Worm (Caenorhabditis elegans) whole organism, L4 larva: ENCODE results near the gene sma-2.

ENCODE experiments used
- T20F7.1 ChIP-seq: fragments of 200-800 bp; sonication (Bioruptor generic); optimal IDR thresholded peaks from 2 replicates; lab custom pipeline; 2018; ENCODE audit warnings: mild to moderate bottlenecking, missing genetic modification characterization, missing compliant biosample characterization
- Y105C5A.15 ChIP-seq: fragments of 200-800 bp; sonication (Bioruptor generic); IDR thresholded peaks from 2 replicates; pipeline ENCODE4 v1.3.6; 2022; ENCODE audit warnings: missing genetic modification characterization, missing compliant biosample characterization
- Y5F2A.4 ChIP-seq: fragments of 200-800 bp; sonication (Bioruptor generic); optimal IDR thresholded peaks from 2 replicates; lab custom pipeline; 2018; ENCODE audit warnings: mild to moderate bottlenecking, missing genetic modification characterization, missing compliant biosample characterization
- Y75B8A.6 ChIP-seq: fragments of 200-800 bp; sonication (Bioruptor generic); IDR thresholded peaks from 2 replicates; pipeline ENCODE4 v1.3.6; 2022; ENCODE audit warnings: missing genetic modification reagents, missing genetic modification characterization, missing compliant biosample characterization
- ZK337.2 ChIP-seq: fragments of 200-800 bp; sonication (Bioruptor generic); IDR thresholded peaks from 2 replicates; pipeline ENCODE4 v1.3.6; 2022; ENCODE audit warnings: missing genetic modification reagents, missing genetic modification characterization, missing compliant biosample characterization
- aha-1 ChIP-seq: fragments of 150-350 bp; peaks from one replicate; lab custom pipeline; 2014; ENCODE audit warnings: missing biosample characterization, missing genetic modification characterization
- arid-1 ChIP-seq: fragments of 200-800 bp; sonication (Bioruptor generic); conservative IDR thresholded peaks from 2 replicates; pipeline ENCODE4 v1.3.6; 2022; ENCODE audit warnings: missing genetic modification reagents, missing genetic modification characterization, missing compliant biosample characterization
- ceh-44 ChIP-seq: fragments of 200-800 bp; sonication (Bioruptor generic); IDR thresholded peaks from 2 replicates; pipeline ENCODE4 v1.3.6; 2022; ENCODE audit warnings: missing genetic modification reagents, missing genetic modification characterization, missing compliant biosample characterization
- ceh-62 ChIP-seq: sonication (generic microtip); optimal IDR thresholded peaks from 2 replicates; lab custom pipeline; 2017; ENCODE audit warnings: missing biosample characterization, missing genetic modification characterization
- ceh-82 ChIP-seq: sonication (generic microtip); optimal IDR thresholded peaks from 2 replicates; lab custom pipeline; 2017; ENCODE audit warnings: missing biosample characterization, missing genetic modification characterization
- cey-2 ChIP-seq: sonication (generic microtip); optimal IDR thresholded peaks from 3 replicates; lab custom pipeline; 2017; ENCODE audit warnings: missing genetic modification characterization, mild to moderate bottlenecking, missing compliant biosample characterization, antibody characterized with exemption, borderline replicate concordance; ENCODE audit not compliant: insufficient read depth
- daf-16 ChIP-seq, 3 experiments: sonication (generic microtip); optimal IDR thresholded peaks; 2 replicates each; lab custom pipeline; 2016 to 2017; ENCODE audit warnings: missing genetic modification characterization in 3 of 3, missing genetic modification reagents in 3 of 3, mild to moderate bottlenecking in 2 of 3, missing compliant biosample characterization in 2 of 3, missing biosample characterization in 1 of 3, moderate library complexity in 1 of 3
- dmd-8 ChIP-seq: fragments of 200-800 bp; sonication (Bioruptor generic); IDR thresholded peaks from 2 replicates; pipeline ENCODE4 v1.3.6; 2022; ENCODE audit warnings: missing genetic modification characterization, missing compliant biosample characterization
- dpl-1 ChIP-seq: fragments of 150-350 bp; optimal IDR thresholded peaks from 2 replicates; lab custom pipeline; 2014; ENCODE audit warnings: missing biosample characterization, missing genetic modification reagents, missing genetic modification characterization
- dve-1 ChIP-seq: sonication (generic microtip); optimal IDR thresholded peaks from 2 replicates; lab custom pipeline; 2017; ENCODE audit warnings: antibody characterized with exemption, mild to moderate bottlenecking, missing genetic modification characterization, missing compliant biosample characterization; ENCODE audit not compliant: insufficient read depth
- egl-43 ChIP-seq: fragments of 200-800 bp; sonication (Bioruptor generic); IDR thresholded peaks from 2 replicates; pipeline ENCODE4 v1.3.6; 2022; ENCODE audit warnings: missing genetic modification reagents, missing genetic modification characterization, missing compliant biosample characterization
- fkh-10 ChIP-seq: fragments of 150-350 bp; optimal IDR thresholded peaks from 2 replicates; lab custom pipeline; 2014; ENCODE audit warnings: missing biosample characterization, missing genetic modification reagents, missing genetic modification characterization
- fos-1 ChIP-seq: fragments of 150-350 bp; optimal IDR thresholded peaks from 2 replicates; lab custom pipeline; 2014; ENCODE audit warnings: missing biosample characterization, missing genetic modification characterization
- gei-8 ChIP-seq: fragments of 200-800 bp; sonication (Bioruptor generic); optimal IDR thresholded peaks from 2 replicates; lab custom pipeline; 2018; ENCODE audit warnings: mild to moderate bottlenecking, missing genetic modification characterization, missing compliant biosample characterization
- hmg-1.1 ChIP-seq: fragments of 200-800 bp; sonication (Bioruptor generic); IDR thresholded peaks from 2 replicates; pipeline ENCODE4 v1.3.6; 2022; ENCODE audit warnings: missing genetic modification reagents, missing genetic modification characterization, missing compliant biosample characterization
- jun-1 ChIP-seq: fragments of 150-350 bp; optimal IDR thresholded peaks from 2 replicates; lab custom pipeline; 2014; ENCODE audit warnings: missing biosample characterization, missing genetic modification reagents, missing genetic modification characterization
- lin-1 ChIP-seq: fragments of 200-800 bp; sonication (Bioruptor generic); IDR thresholded peaks from 2 replicates; pipeline ENCODE4 v1.3.6; 2022; ENCODE audit warnings: missing genetic modification reagents, missing genetic modification characterization, missing compliant biosample characterization
- lin-13 ChIP-seq: fragments of 150-350 bp; optimal IDR thresholded peaks from 2 replicates; lab custom pipeline; 2014; ENCODE audit warnings: missing biosample characterization, missing genetic modification reagents, missing genetic modification characterization
- lin-15B ChIP-seq: fragments of 150-350 bp; sonication (generic microtip); optimal IDR thresholded peaks from 3 replicates; lab custom pipeline; 2014; ENCODE audit warnings: missing biosample characterization, missing genetic modification characterization
- lir-3 ChIP-seq: sonication (generic microtip); optimal IDR thresholded peaks from 2 replicates; lab custom pipeline; 2016; ENCODE audit warnings: mild to moderate bottlenecking, missing genetic modification characterization, missing compliant biosample characterization
- mep-1 ChIP-seq: fragments of 150-350 bp; sonication (generic microtip); optimal IDR thresholded peaks from 3 replicates; lab custom pipeline; 2014; ENCODE audit warnings: missing biosample characterization, missing genetic modification characterization
- mes-2 ChIP-seq: sonication (generic microtip); optimal IDR thresholded peaks from 2 replicates; lab custom pipeline; 2016; ENCODE audit warnings: missing genotype, mild to moderate bottlenecking, missing genetic modification characterization, missing compliant biosample characterization; ENCODE audit not compliant: poor library complexity, severe bottlenecking
- mxl-2 ChIP-seq: fragments of 200-800 bp; sonication (Bioruptor generic); conservative IDR thresholded peaks from 2 replicates; pipeline ENCODE4 v1.3.6; 2022; ENCODE audit warnings: missing genetic modification reagents, missing genetic modification characterization, missing compliant biosample characterization
- nhr-102 ChIP-seq: sonication (generic microtip); optimal IDR thresholded peaks from 2 replicates; lab custom pipeline; 2016; ENCODE audit warnings: mild to moderate bottlenecking, missing genetic modification characterization, moderate library complexity, missing compliant biosample characterization
- nhr-111 ChIP-seq: fragments of 200-800 bp; sonication (Bioruptor generic); optimal IDR thresholded peaks from 2 replicates; lab custom pipeline; 2018; ENCODE audit warnings: mild to moderate bottlenecking, missing genetic modification characterization, missing compliant biosample characterization
- nhr-42 ChIP-seq: fragments of 200-800 bp; sonication (Bioruptor generic); IDR thresholded peaks from 2 replicates; pipeline ENCODE4 v1.3.6; 2022; ENCODE audit warnings: missing genetic modification characterization, missing compliant biosample characterization
- nhr-6 ChIP-seq: fragments of 150-350 bp; optimal IDR thresholded peaks from 2 replicates; lab custom pipeline; 2014; ENCODE audit warnings: missing biosample characterization, missing genetic modification characterization
- nhr-77 ChIP-seq: fragments of 150-350 bp; optimal IDR thresholded peaks from 2 replicates; lab custom pipeline; 2014; ENCODE audit warnings: missing biosample characterization, missing genetic modification characterization
- php-3 ChIP-seq: fragments of 200-800 bp; sonication (Bioruptor generic); IDR thresholded peaks from 2 replicates; pipeline ENCODE4 v1.3.6; 2022; ENCODE audit warnings: missing genetic modification reagents, missing genetic modification characterization, missing compliant biosample characterization
- set-16 ChIP-seq: fragments of 200-800 bp; sonication (Bioruptor generic); IDR thresholded peaks from 2 replicates; pipeline ENCODE4 v1.3.6; 2022; ENCODE audit warnings: missing genetic modification reagents, missing genetic modification characterization, missing compliant biosample characterization
- skn-1 ChIP-seq: fragments of 150-350 bp; optimal IDR thresholded peaks from 2 replicates; lab custom pipeline; 2014; ENCODE audit warnings: missing biosample characterization, missing genetic modification characterization
- snpc-1.2 ChIP-seq: fragments of 200-800 bp; sonication (Bioruptor generic); IDR thresholded peaks from 2 replicates; pipeline ENCODE4 v1.3.6; 2022; ENCODE audit warnings: missing genetic modification reagents, missing genetic modification characterization, missing compliant biosample characterization
- snpc-4 ChIP-seq: fragments of 150-350 bp; optimal IDR thresholded peaks from 2 replicates; lab custom pipeline; 2014; ENCODE audit warnings: missing biosample characterization, missing genetic modification characterization
- tag-97 ChIP-seq: fragments of 200-800 bp; sonication (Bioruptor generic); IDR thresholded peaks from 2 replicates; pipeline ENCODE4 v1.3.6; 2022; ENCODE audit warnings: missing genetic modification characterization, missing compliant biosample characterization
- tra-1 ChIP-seq: fragments of 200-800 bp; sonication (Bioruptor generic); IDR thresholded peaks from 2 replicates; pipeline ENCODE4 v1.3.6; 2022; ENCODE audit warnings: missing genetic modification reagents, missing genetic modification characterization, missing compliant biosample characterization
- unc-62 ChIP-seq, 3 experiments: fragments of 150-350 bp in 1 of 3; sonication (generic microtip); optimal IDR thresholded peaks in 2 of 3; peaks in 1 of 3; 1 replicate in 1 of 3; 2 replicates in 2 of 3; lab custom pipeline; 2014 to 2017; ENCODE audit warnings: missing biosample characterization in 3 of 3, missing genetic modification characterization in 3 of 3, missing genetic modification reagents in 3 of 3, missing genotype in 1 of 3
- zfp-3 ChIP-seq: fragments of 200-800 bp; sonication (Bioruptor generic); conservative IDR thresholded peaks from 2 replicates; pipeline ENCODE4 v1.3.6; 2022; ENCODE audit warnings: missing genetic modification reagents, missing genetic modification characterization, missing compliant biosample characterization
- zip-2 ChIP-seq: fragments of 150-350 bp; optimal IDR thresholded peaks from 2 replicates; lab custom pipeline; 2014; ENCODE audit warnings: missing biosample characterization, missing genetic modification characterization

The sma-2 gene

ce11 chrIII:8800796-8801083, 51.3 kb downstream of the sma-2 start (continued):
- no peak for TF ChIP-seq fkh-10 (GFP tag; lab: Kevin White, UChicago)
- TF ChIP-seq fos-1 (tag; lab: Kevin White, UChicago): no peak

- peak; percentile 78; the same call in 1 of the 2 replicates for TF ChIP-seq set-16
- TF ChIP-seq egl-43 (GFP tag; lab: Robert Waterston, UW): no peak
- peak in 1 of 2 experiments; percentile 40 for TF ChIP-seq unc-62 (GFP tag; optimal IDR thresholded peaks at IDR 0.05 in 1 of 2; lab: Kevin White, UChicago)
- TF ChIP-seq unc-62 (tag; optimal IDR thresholded peaks at IDR 0.05; lab: Kevin White, UChicago): no peak
- no peak for TF ChIP-seq mep-1 (tag; lab: Kevin White, UChicago)
- TF ChIP-seq lin-15B: no peak
- TF ChIP-seq hmg-1.1 (GFP tag; lab: Robert Waterston, UW): no peak
- TF ChIP-seq mes-2 (tag; lab: Kevin White, UChicago): no peak
- no peak for TF ChIP-seq ZK337.2 (GFP tag; lab: Robert Waterston, UW)
- peak; percentile 94 for TF ChIP-seq aha-1
- no peak for TF ChIP-seq Y5F2A.4
- 0 out of 2 replicates have a peak, but pooled peaks have one; percentile 39 for TF ChIP-seq mxl-2 (GFP tag; lab: Robert Waterston, UW)
Observed at ce11 chrIII:8801352-8801863, 51.9 kb downstream of the sma-2 start.

- TF ChIP-seq nhr-102 (tag; lab: Kevin White, UChicago): peak; percentile 94
- TF ChIP-seq cey-2 (tag; lab: Kevin White, UChicago): peak; percentile 88
- TF ChIP-seq tag-97: no peak
- no peak for TF ChIP-seq ceh-82 (tag; lab: Kevin White, UChicago)
- TF ChIP-seq jun-1 (tag; lab: Kevin White, UChicago): peak; percentile 94
- TF ChIP-seq dpl-1 (GFP tag; lab: Kevin White, UChicago): peak; percentile 58
- peak; percentile 59; the same call in 1 of the 2 replicates for TF ChIP-seq nhr-42 (GFP tag; lab: Robert Waterston, UW)
- 0 out of 2 replicates have a peak, but pooled peaks have one; percentile 12 for TF ChIP-seq arid-1
- TF ChIP-seq php-3 (GFP tag; lab: Robert Waterston, UW): no peak
- peak; percentile 75; the same call in 1 of the 2 replicates for TF ChIP-seq lin-1 (GFP tag; lab: Robert Waterston, UW)
- TF ChIP-seq Y75B8A.6 (GFP tag; lab: Robert Waterston, UW): peak; percentile 17; the same call in 1 of the 2 replicates
- TF ChIP-seq snpc-1.2 (GFP tag; lab: Robert Waterston, UW): peak; percentile 29; the same call in 1 of the 2 replicates
- peak; percentile 98 for TF ChIP-seq nhr-6 (tag; lab: Kevin White, UChicago)
- TF ChIP-seq fos-1 (tag; lab: Kevin White, UChicago): peak; percentile 87
- peak; percentile 90 for TF ChIP-seq fkh-10 (GFP tag; lab: Kevin White, UChicago)
- no peak for TF ChIP-seq nhr-111 (GFP tag; lab: Kevin White, UChicago)
- TF ChIP-seq daf-16 (GFP tag; optimal IDR thresholded peaks at IDR 0.05; lab: Kevin White, UChicago): peak; percentile 79 to 96
- TF ChIP-seq daf-16 (tag; optimal IDR thresholded peaks at IDR 0.05; lab: Kevin White, UChicago): peak; percentile 82
- peak; percentile 59; the same call in 1 of the 2 replicates for TF ChIP-seq zfp-3 (GFP tag; lab: Robert Waterston, UW)
- TF ChIP-seq T20F7.1 (GFP tag; lab: Kevin White, UChicago): peak; percentile 87
- TF ChIP-seq hmg-1.1 (GFP tag; lab: Robert Waterston, UW): peak; percentile 92
- TF ChIP-seq lir-3: peak; percentile 8
- TF ChIP-seq dmd-8: no peak
- TF ChIP-seq ceh-62 (tag; lab: Kevin White, UChicago): no peak
- TF ChIP-seq ceh-44: peak; percentile 55; the same call in 1 of the 2 replicates
- peak; percentile 77; the same call in 1 of the 2 replicates for TF ChIP-seq set-16
- peak; percentile 94 for TF ChIP-seq gei-8 (GFP tag; lab: Kevin White, UChicago)
- TF ChIP-seq zip-2 (tag; lab: Kevin White, UChicago): no peak
- TF ChIP-seq nhr-77: peak; percentile 91
- peak; percentile 7 for TF ChIP-seq snpc-4
- no peak for TF ChIP-seq Y105C5A.15 (GFP tag; lab: Robert Waterston, UW)
- TF ChIP-seq lin-13 (GFP tag; lab: Kevin White, UChicago): peak; percentile 93
- TF ChIP-seq Y5F2A.4: no peak
- no peak for TF ChIP-seq skn-1 (tag; lab: Kevin White, UChicago)
- TF ChIP-seq dve-1: peak; percentile 98
- peak; percentile 70 for TF ChIP-seq tra-1 (GFP tag; lab: Robert Waterston, UW)
Observed at ce11 chrIII:8801864-8802818, 52.7 kb downstream of the sma-2 start.
